Worm (Caenorhabditis elegans): Measurements from ENCODE around the gene R08C7.1.

DNA sequence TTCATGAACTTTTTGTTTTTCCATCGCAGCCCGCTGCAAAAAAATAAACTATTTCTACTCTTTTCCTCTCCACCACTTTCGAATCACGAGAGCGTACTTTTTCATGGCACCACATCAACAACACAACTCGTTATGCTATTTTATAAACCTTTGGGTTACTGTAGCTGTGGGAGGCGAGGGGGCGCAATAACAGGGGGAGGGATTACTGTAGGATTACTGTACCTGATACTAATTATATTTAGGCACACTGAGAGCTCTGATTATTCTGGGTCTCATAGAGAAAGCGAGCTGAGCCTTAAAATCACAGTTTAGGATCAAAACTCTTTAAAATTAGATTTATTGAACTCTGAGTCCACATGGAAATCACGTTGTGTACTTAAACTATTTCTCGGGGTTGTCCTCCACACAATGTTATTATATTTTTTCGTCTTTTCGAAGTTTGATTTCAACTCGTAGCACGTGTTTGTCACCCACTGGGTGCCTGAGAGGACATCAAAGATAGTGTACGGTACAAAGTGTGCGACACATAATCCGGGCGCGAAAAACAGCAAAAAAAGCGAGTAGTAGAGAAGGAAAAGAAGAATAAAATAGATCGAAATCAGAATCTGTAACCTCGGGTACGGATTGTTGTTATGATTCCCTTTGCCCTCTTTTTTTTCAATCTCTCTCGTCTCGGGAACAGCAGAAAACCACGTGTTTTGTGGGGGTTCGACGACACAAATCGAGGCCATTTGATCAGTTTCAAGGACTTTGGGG is 20.9 kb downstream of the R08C7.1 start:
- no peak for TF ChIP-seq ceh-82 (tag; optimal IDR thresholded peaks at IDR 0.05)
- no peak for TF ChIP-seq zag-1 (tag; optimal IDR thresholded peaks at IDR 0.05)
- TF ChIP-seq skn-1 (tag; optimal IDR thresholded peaks at IDR 0.05), result no peak

Data from whole organism, L3 larva.